Fruit fly (Drosophila melanogaster): ENCODE data around the gene Rrp47.

Rrp47 gene

dm6 chrX:15944735-15945323, at the start of gene Rrp47:
Rrp47 (plus strand) TSS chrX:15944897.
- no peak for TF ChIP-seq CG5204 (GFP tag; optimal IDR thresholded peaks at IDR 0.05)
- TF ChIP-seq kay (GFP tag; ENCODE audit: borderline replicate concordance) = peak; percentile 26
- TF ChIP-seq bab1 (GFP tag; optimal IDR thresholded peaks at IDR 0.05) = peak; percentile 25
- no peak for TF ChIP-seq CG7045 (GFP tag; optimal IDR thresholded peaks at IDR 0.05)
- TF ChIP-seq Mnt (GFP tag; optimal IDR thresholded peaks at IDR 0.05) = peak; percentile 16
- TF ChIP-seq CG1620 (GFP tag; optimal IDR thresholded peaks at IDR 0.05) = no peak
- TF ChIP-seq toe (GFP tag; optimal IDR thresholded peaks at IDR 0.05) = no peak

dm6 chrX:15909564-15910284, 35.0 kb upstream of the Rrp47 start, which contains the start of gene CycD:
CycD (minus strand) TSS chrX:15909676.
- TF ChIP-seq bab1 (GFP tag; optimal IDR thresholded peaks at IDR 0.05) (peak; percentile 13), cic (GFP tag; optimal IDR thresholded peaks at IDR 0.05) (no peak), Mnt (GFP tag; optimal IDR thresholded peaks at IDR 0.05) (peak; percentile 8)

- no peak for TF ChIP-seq CG33017 (tag; optimal IDR thresholded peaks at IDR 0.05)
- no peak for TF ChIP-seq cnc (optimal IDR thresholded peaks at IDR 0.05)
- TF ChIP-seq CG11617 (GFP tag; optimal IDR thresholded peaks at IDR 0.05) = no peak
- TF ChIP-seq CG12768 (GFP tag; optimal IDR thresholded peaks at IDR 0.05) = no peak
- no peak for TF ChIP-seq CG7101 (tag; optimal IDR thresholded peaks at IDR 0.05)
- no peak for TF ChIP-seq bab1 (GFP tag; optimal IDR thresholded peaks at IDR 0.05)
- no peak for TF ChIP-seq toe (GFP tag; optimal IDR thresholded peaks at IDR 0.05)
- no peak for TF ChIP-seq CG1620 (GFP tag; optimal IDR thresholded peaks at IDR 0.05)
Measured at dm6 chrX:15910570-15910969, 34.1 kb upstream of the Rrp47 start, which contains the start of gene Lrp4. Lrp4 (plus strand) TSS chrX:15910870.

- TF ChIP-seq CG12768 (GFP tag; optimal IDR thresholded peaks at IDR 0.05) (no peak), Clk (GFP tag; optimal IDR thresholded peaks at IDR 0.05) (no peak), tj (GFP tag; optimal IDR thresholded peaks at IDR 0.05) (no peak), CG14711 (tag; optimal IDR thresholded peaks at IDR 0.05) (no peak), Crg-1 (GFP tag; optimal IDR thresholded peaks at IDR 0.05) (no peak), kay (GFP tag; ENCODE audit: borderline replicate concordance) (no peak), ovo (GFP tag; optimal IDR thresholded peaks at IDR 0.05) (no peak), CG7045 (GFP tag; optimal IDR thresholded peaks at IDR 0.05) (no peak), cic (GFP tag; optimal IDR thresholded peaks at IDR 0.05) (no peak), Mnt (GFP tag; optimal IDR thresholded peaks at IDR 0.05) (no peak), CG33017 (tag; optimal IDR thresholded peaks at IDR 0.05) (no peak), CG1620 (GFP tag; optimal IDR thresholded peaks at IDR 0.05) (no peak), cnc (optimal IDR thresholded peaks at IDR 0.05) (no peak), pad (GFP tag; optimal IDR thresholded peaks at IDR 0.05) (no peak), toe (GFP tag; optimal IDR thresholded peaks at IDR 0.05) (no peak), bab1 (GFP tag; optimal IDR thresholded peaks at IDR 0.05) (no peak), CG7101 (tag; optimal IDR thresholded peaks at IDR 0.05) (no peak)
Measured at dm6 chrX:15921655-15922054, 23.0 kb upstream of the Rrp47 start, which contains the start of gene CG8916. CG8916 (plus strand) TSS chrX:15921955.

- TF ChIP-seq CG5204 (GFP tag; optimal IDR thresholded peaks at IDR 0.05) (no peak), Clk (GFP tag; optimal IDR thresholded peaks at IDR 0.05) (no peak), kay (GFP tag; ENCODE audit: borderline replicate concordance) (no peak), toe (GFP tag; optimal IDR thresholded peaks at IDR 0.05) (no peak), cic (GFP tag; optimal IDR thresholded peaks at IDR 0.05) (no peak), CG1620 (GFP tag; optimal IDR thresholded peaks at IDR 0.05) (no peak), CG7045 (GFP tag; optimal IDR thresholded peaks at IDR 0.05) (no peak), cnc (optimal IDR thresholded peaks at IDR 0.05) (no peak), CG14711 (tag; optimal IDR thresholded peaks at IDR 0.05) (no peak), CG7101 (tag; optimal IDR thresholded peaks at IDR 0.05) (no peak)
Measured at dm6 chrX:15924805-15925204, 19.9 kb upstream of the Rrp47 start, which contains the start of gene Lcch3. Lcch3 (plus strand) TSS chrX:15925105.

- TF ChIP-seq kay (GFP tag; ENCODE audit: borderline replicate concordance) (peak; percentile 37), CG11617 (GFP tag; optimal IDR thresholded peaks at IDR 0.05) (no peak)
Measured at dm6 chrX:15933504-15934225, 11.0 kb upstream of the Rrp47 start, which contains the start of gene Ranbp16. Ranbp16 (minus strand) TSS chrX:15933867.

- TF ChIP-seq CG7101 (tag; optimal IDR thresholded peaks at IDR 0.05) (peak; percentile 7), tj (GFP tag; optimal IDR thresholded peaks at IDR 0.05) (no peak)
Measured at dm6 chrX:15934226-15934547, 10.5 kb upstream of the Rrp47 start.

All from whole organism, adult.